Fruit fly (Drosophila melanogaster) whole organism, embryonic: ENCODE results near the gene CG32206.

ENCODE experiments used
- BtbVII ChIP-seq: fragments of 200-800 bp; sonication (Bioruptor generic); optimal IDR thresholded peaks from 3 replicates; lab custom pipeline; 2017; ENCODE audit warnings: missing biosample characterization, mild to moderate bottlenecking, missing genetic modification characterization
- CG11456 ChIP-seq: fragments of 200-800 bp; sonication (Bioruptor generic); IDR thresholded peaks from 3 replicates; pipeline ENCODE4 v1.3.6; 2022; ENCODE audit warnings: missing biosample characterization, missing genetic modification characterization
- CG12071 ChIP-seq: fragments of 200-800 bp; sonication (Bioruptor generic); optimal IDR thresholded peaks from 3 replicates; lab custom pipeline; 2018; ENCODE audit warnings: missing biosample characterization, mild to moderate bottlenecking, missing genetic modification characterization
- CG13123 ChIP-seq: fragments of 200-800 bp; sonication (Bioruptor generic); optimal IDR thresholded peaks from 2 replicates; lab custom pipeline; 2016; ENCODE audit warnings: missing biosample characterization, missing genetic modification characterization
- CG13287 ChIP-seq: fragments of 200-800 bp; sonication (Bioruptor generic); IDR thresholded peaks from 2 replicates; pipeline ENCODE4 v1.3.6; 2022; ENCODE audit warnings: missing biosample characterization, missing genetic modification characterization; ENCODE audit not compliant: partially characterized antibody
- CG15269 ChIP-seq: fragments of 200-800 bp; sonication (Bioruptor generic); optimal IDR thresholded peaks from 2 replicates; lab custom pipeline; 2018; ENCODE audit warnings: missing biosample characterization, mild to moderate bottlenecking, missing genetic modification characterization, moderate library complexity
- CG16815 ChIP-seq: fragments of 200-800 bp; sonication (Bioruptor generic); optimal IDR thresholded peaks from 3 replicates; lab custom pipeline; 2017; ENCODE audit warnings: missing biosample characterization, mild to moderate bottlenecking, missing genetic modification characterization
- CG17802 ChIP-seq: fragments of 200-800 bp; sonication (Bioruptor generic); optimal IDR thresholded peaks from 2 replicates; lab custom pipeline; 2018; ENCODE audit warnings: missing biosample characterization, mild to moderate bottlenecking, missing genetic modification characterization, moderate library complexity
- CG1832 ChIP-seq: fragments of 200-800 bp; sonication (Bioruptor generic); optimal IDR thresholded peaks from 2 replicates; lab custom pipeline; 2017; ENCODE audit warnings: missing biosample characterization, mild to moderate bottlenecking, missing genetic modification characterization, inconsistent platforms
- CG2120 ChIP-seq: fragments of 200-800 bp; sonication (Bioruptor generic); optimal IDR thresholded peaks from 3 replicates; lab custom pipeline; 2016; ENCODE audit warnings: missing biosample characterization, missing genetic modification characterization
- CG2678 ChIP-seq: fragments of 200-800 bp; sonication (Bioruptor generic); optimal IDR thresholded peaks from 3 replicates; lab custom pipeline; 2019; ENCODE audit warnings: missing biosample characterization, mild to moderate bottlenecking, missing genetic modification characterization, moderate library complexity
- CG30403 ChIP-seq: fragments of 200-800 bp; sonication (Bioruptor generic); optimal IDR thresholded peaks from 3 replicates; lab custom pipeline; 2016; ENCODE audit warnings: missing biosample characterization, missing genetic modification characterization
- CG4404 ChIP-seq: fragments of 200-800 bp; sonication (Bioruptor generic); IDR thresholded peaks from 2 replicates; pipeline ENCODE4 v1.3.6; 2022; ENCODE audit warnings: missing biosample characterization, missing genetic modification characterization
- CG4424 ChIP-seq: fragments of 200-800 bp; sonication (Bioruptor generic); optimal IDR thresholded peaks from 3 replicates; lab custom pipeline; 2016; ENCODE audit warnings: missing biosample characterization, missing genetic modification characterization
- CG4820 ChIP-seq: fragments of 200-800 bp; sonication (Bioruptor generic); optimal IDR thresholded peaks from 3 replicates; lab custom pipeline; 2016; ENCODE audit warnings: missing biosample characterization, missing genetic modification characterization
- CG7357 ChIP-seq: fragments of 200-800 bp; sonication (Bioruptor generic); IDR thresholded peaks from 3 replicates; pipeline ENCODE4 v1.3.6; 2022; ENCODE audit warnings: missing biosample characterization, missing genetic modification characterization
- CG8290 ChIP-seq, 3 experiments: fragments of 200-800 bp; sonication (Bioruptor generic); optimal IDR thresholded peaks; 2 replicates each; lab custom pipeline; 2016 to 2019; ENCODE audit warnings: missing biosample characterization in 3 of 3, missing genetic modification characterization in 3 of 3, mild to moderate bottlenecking in 2 of 3, moderate library complexity in 1 of 3
- CG9215 ChIP-seq: fragments of 200-800 bp; sonication (Bioruptor generic); IDR thresholded peaks from 2 replicates; pipeline ENCODE4 v1.3.6; 2022; ENCODE audit warnings: missing biosample characterization, missing genetic modification characterization
- CG9797 ChIP-seq: fragments of 200-800 bp; sonication (Bioruptor generic); optimal IDR thresholded peaks from 3 replicates; lab custom pipeline; 2018; ENCODE audit warnings: missing biosample characterization, mild to moderate bottlenecking, missing genetic modification characterization
- Ets65A ChIP-seq: fragments of 200-800 bp; sonication (Bioruptor generic); peaks from one replicate; lab custom pipeline; 2016; ENCODE audit warnings: missing biosample characterization, missing genetic modification characterization
- Fer1 ChIP-seq: fragments of 200-800 bp; sonication (Bioruptor generic); optimal IDR thresholded peaks from 2 replicates; lab custom pipeline; 2017; ENCODE audit warnings: missing biosample characterization, mild to moderate bottlenecking, missing genetic modification characterization
- Lpt ChIP-seq: fragments of >200 bp; optimal IDR thresholded peaks from 2 replicates; lab custom pipeline; 2018; ENCODE audit warnings: missing biosample characterization, missing genetic modification characterization
- NC2β ChIP-seq: fragments of 200-800 bp; sonication (Bioruptor generic); optimal IDR thresholded peaks from 2 replicates; lab custom pipeline; 2016; ENCODE audit warnings: missing biosample characterization, missing genetic modification characterization
- Oaz ChIP-seq: fragments of 200-800 bp; sonication (Bioruptor generic); IDR thresholded peaks from 2 replicates; pipeline ENCODE4 v1.3.6; 2022; ENCODE audit warnings: missing biosample characterization, missing genetic modification characterization
- Oli ChIP-seq: fragments of 200-800 bp; sonication (Bioruptor generic); optimal IDR thresholded peaks from 2 replicates; lab custom pipeline; 2018; ENCODE audit warnings: missing biosample characterization, mild to moderate bottlenecking, missing genetic modification characterization, moderate library complexity
- chm ChIP-seq: fragments of 200-800 bp; sonication (Bioruptor generic); IDR thresholded peaks from 2 replicates; pipeline ENCODE4 v1.3.6; 2022; ENCODE audit warnings: missing biosample characterization, missing genetic modification characterization
- ci ChIP-seq: fragments of 200-800 bp; sonication (Bioruptor generic); IDR thresholded peaks from 3 replicates; pipeline ENCODE4 v1.3.6; 2022; ENCODE audit warnings: missing biosample characterization, missing genetic modification characterization
- cwo ChIP-seq: fragments of 200-800 bp; sonication (Bioruptor generic); optimal IDR thresholded peaks from 3 replicates; lab custom pipeline; 2017; ENCODE audit warnings: missing biosample characterization, missing genetic modification characterization, mild to moderate bottlenecking, moderate library complexity, missing genetic modification reagents
- dmrt11E ChIP-seq: fragments of 200-800 bp; sonication (Bioruptor generic); optimal IDR thresholded peaks from 3 replicates; lab custom pipeline; 2018; ENCODE audit warnings: missing biosample characterization, mild to moderate bottlenecking, missing genetic modification characterization, moderate library complexity
- dpn ChIP-seq, 2 experiments: fragments of 200-800 bp; sonication (Bioruptor generic); optimal IDR thresholded peaks; 3 replicates each; lab custom pipeline; 2016; ENCODE audit warnings: missing biosample characterization in 2 of 2, missing genetic modification characterization in 2 of 2
- dysf ChIP-seq: fragments of 200-800 bp; sonication (Bioruptor generic); IDR thresholded peaks from 3 replicates; pipeline ENCODE4 v1.3.6; 2022; ENCODE audit warnings: missing biosample characterization, missing genetic modification characterization
- emc ChIP-seq: fragments of 200-800 bp; sonication (Bioruptor generic); optimal IDR thresholded peaks from 2 replicates; lab custom pipeline; 2016; ENCODE audit warnings: missing biosample characterization, missing genetic modification characterization
- exex ChIP-seq: fragments of 200-800 bp; sonication (Bioruptor generic); optimal IDR thresholded peaks from 4 replicates; lab custom pipeline; 2018; ENCODE audit warnings: missing biosample characterization, mild to moderate bottlenecking, missing genetic modification characterization, moderate library complexity
- fd96Cb ChIP-seq: fragments of 200-800 bp; sonication (Bioruptor generic); optimal IDR thresholded peaks from 2 replicates; lab custom pipeline; 2018; ENCODE audit warnings: missing biosample characterization, mild to moderate bottlenecking, missing genetic modification characterization, moderate library complexity
- grau ChIP-seq: fragments of 200-800 bp; optimal IDR thresholded peaks from 3 replicates; lab custom pipeline; 2019; ENCODE audit warnings: missing biosample characterization, mild to moderate bottlenecking, missing genetic modification characterization, moderate library complexity
- gro ChIP-seq: fragments of 200-800 bp; sonication (Bioruptor generic); optimal IDR thresholded peaks from 2 replicates; lab custom pipeline; 2016; ENCODE audit warnings: missing biosample characterization, missing genetic modification characterization
- h ChIP-seq: fragments of >200 bp; optimal IDR thresholded peaks from 2 replicates; lab custom pipeline; 2017
- hb ChIP-seq: fragments of 200-800 bp; sonication (Bioruptor generic); IDR thresholded peaks from 3 replicates; pipeline ENCODE4 v1.3.6; 2022; ENCODE audit warnings: missing biosample characterization, missing genetic modification characterization; ENCODE audit not compliant: partially characterized antibody
- ind ChIP-seq: fragments of 200-800 bp; sonication (Bioruptor generic); optimal IDR thresholded peaks from 3 replicates; lab custom pipeline; 2016; ENCODE audit warnings: missing biosample characterization, missing genetic modification characterization
- jigr1 ChIP-seq: fragments of 200-800 bp; sonication (Bioruptor generic); IDR thresholded peaks from 3 replicates; pipeline ENCODE4 v1.3.6; 2022; ENCODE audit warnings: missing biosample characterization, missing genetic modification characterization
- mam ChIP-seq: fragments of 200-800 bp; sonication (Bioruptor generic); optimal IDR thresholded peaks from 3 replicates; lab custom pipeline; 2016; ENCODE audit warnings: missing biosample characterization, missing genetic modification characterization
- prd ChIP-seq, 3 experiments: fragments of >200 bp in 2 of 3; fragments of 200-800 bp in 1 of 3; sonication (Bioruptor generic) in 1 of 3; optimal IDR thresholded peaks in 2 of 3; IDR thresholded peaks in 1 of 3; 2 replicates in 2 of 3; 3 replicates in 1 of 3; pipeline versions ENCODE4 v1.3.6 to Lab custom; 2017 to 2022; ENCODE audit warnings: missing biosample characterization in 1 of 3, missing genetic modification characterization in 1 of 3
- row ChIP-seq: fragments of 200-800 bp; sonication (Bioruptor generic); IDR thresholded peaks from 3 replicates; pipeline ENCODE4 v1.3.6; 2022; ENCODE audit warnings: missing biosample characterization, missing genetic modification characterization
- sens ChIP-seq: fragments of 200-800 bp; sonication (Bioruptor generic); peaks from one replicate; lab custom pipeline; 2016; ENCODE audit warnings: missing biosample characterization, missing genetic modification characterization
- sqz ChIP-seq: fragments of 200-800 bp; sonication (Bioruptor generic); optimal IDR thresholded peaks from 3 replicates; lab custom pipeline; 2018; ENCODE audit warnings: missing biosample characterization, mild to moderate bottlenecking, missing genetic modification characterization
- tap ChIP-seq: fragments of 200-800 bp; optimal IDR thresholded peaks from 3 replicates; lab custom pipeline; 2019; ENCODE audit warnings: missing biosample characterization, mild to moderate bottlenecking, missing genetic modification characterization, moderate library complexity
- tgo ChIP-seq: fragments of 200-800 bp; sonication (Bioruptor generic); IDR thresholded peaks from 3 replicates; pipeline ENCODE4 v1.3.6; 2022; ENCODE audit warnings: missing biosample characterization, missing genetic modification characterization
- ttk ChIP-seq: fragments of 200-800 bp; sonication (Bioruptor generic); IDR thresholded peaks from 2 replicates; pipeline ENCODE4 v2.1.2; 2022; ENCODE audit warnings: missing biosample characterization, missing genetic modification characterization
- unc-4 ChIP-seq: fragments of 200-800 bp; sonication (Bioruptor generic); IDR thresholded peaks from 2 replicates; pipeline ENCODE4 v1.3.6; 2022; ENCODE audit warnings: missing biosample characterization, missing genetic modification characterization; ENCODE audit not compliant: partially characterized antibody
- unpg ChIP-seq: fragments of 200-800 bp; sonication (Bioruptor generic); optimal IDR thresholded peaks from 3 replicates; lab custom pipeline; 2018; ENCODE audit warnings: missing biosample characterization, mild to moderate bottlenecking, missing genetic modification characterization, moderate library complexity

The CG32206 gene

DNA sequence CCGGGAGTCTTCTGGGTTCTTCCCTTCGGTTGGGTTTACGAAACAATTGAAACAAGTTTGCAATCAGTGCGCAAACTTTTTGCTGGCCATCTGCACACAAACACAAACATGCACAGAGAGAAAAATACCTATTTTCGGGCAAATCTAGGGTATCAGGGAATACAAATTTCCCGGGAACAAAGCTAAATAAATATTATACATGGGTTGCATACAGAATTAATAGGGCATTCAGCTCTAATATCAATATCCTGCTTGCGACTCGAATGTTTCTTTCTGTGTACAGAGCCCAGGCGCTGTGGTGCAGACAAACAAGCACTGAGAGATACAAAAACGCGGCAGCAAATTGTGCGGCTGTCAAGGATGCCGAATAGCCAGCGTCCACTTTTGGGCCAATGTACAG is 31.4 kb upstream of the CG32206 start (continued):
- TF ChIP-seq chm (GFP tag; lab: Robert Waterston, UW): no peak
- TF ChIP-seq CG4404 (GFP tag; lab: Robert Waterston, UW): no peak
- TF ChIP-seq Fer1 (GFP tag; lab: Kevin White, UChicago): no peak
- no peak for TF ChIP-seq exex (tag; lab: Kevin White, UChicago)
- 0 out of 3 replicates have a peak, but pooled peaks have one; percentile 25 for TF ChIP-seq tgo
- TF ChIP-seq cwo: no peak
- TF ChIP-seq CG4424: peak; percentile 16
- TF ChIP-seq CG9215 (GFP tag; lab: Robert Waterston, UW): 0 out of 2 replicates have a peak, but pooled peaks have one; percentile 20
- TF ChIP-seq CG11456: 0 out of 3 replicates have a peak, but pooled peaks have one; percentile 6
- peak; percentile 23 for TF ChIP-seq CG2678
- TF ChIP-seq row (GFP tag; lab: Robert Waterston, UW): peak; percentile 44; the same call in 2 of the 3 replicates
- no peak for TF ChIP-seq CG8290 (GFP tag; optimal IDR thresholded peaks at IDR 0.05; lab: Kevin White, UChicago)
- TF ChIP-seq CG8290 (tag; optimal IDR thresholded peaks at IDR 0.05; lab: Kevin White, UChicago): peak in 1 of 2 experiments; percentile 57
- TF ChIP-seq CG30403: peak; percentile 25
- TF ChIP-seq Oaz: no peak
- peak; percentile 20 for TF ChIP-seq unpg (GFP tag; lab: Kevin White, UChicago)
- peak; percentile 1 for TF ChIP-seq mam (GFP tag; lab: Kevin White, UChicago)
- TF ChIP-seq CG2120 (GFP tag; lab: Kevin White, UChicago): peak; percentile 45
- TF ChIP-seq grau (tag; lab: Kevin White, UChicago): peak; percentile 10
- no peak for TF ChIP-seq CG13123 (GFP tag; lab: Kevin White, UChicago)
- TF ChIP-seq ttk: 0 out of 2 replicates have a peak, but pooled peaks have one; percentile 19
- TF ChIP-seq fd96Cb (tag; lab: Kevin White, UChicago): peak; percentile 18
- TF ChIP-seq CG13287 (GFP tag; lab: Robert Waterston, UW): no peak
- no peak for TF ChIP-seq emc (GFP tag; lab: Kevin White, UChicago)
- TF ChIP-seq jigr1 (GFP tag; lab: Robert Waterston, UW): 0 out of 3 replicates have a peak, but pooled peaks have one; percentile 19
- no peak for TF ChIP-seq sqz (GFP tag; lab: Kevin White, UChicago)
- 0 out of 3 replicates have a peak, but pooled peaks have one; percentile 34 for TF ChIP-seq ci (GFP tag; lab: Robert Waterston, UW)
- TF ChIP-seq CG15269 (tag; lab: Kevin White, UChicago): peak; percentile 1
- TF ChIP-seq NC2β (GFP tag; lab: Kevin White, UChicago): no peak
- no peak for TF ChIP-seq CG16815
- no peak for TF ChIP-seq tap (tag; lab: Kevin White, UChicago)
- no peak for TF ChIP-seq CG9797 (GFP tag; lab: Kevin White, UChicago)
- TF ChIP-seq Lpt (GFP tag; lab: Kevin White, UChicago): no peak
- peak; percentile 6 for TF ChIP-seq dmrt11E (tag; lab: Kevin White, UChicago)
- TF ChIP-seq dpn (GFP tag; optimal IDR thresholded peaks at IDR 0.05; lab: Kevin White, UChicago): peak; percentile 4 to 33
- TF ChIP-seq Ets65A (GFP tag; lab: Kevin White, UChicago): peak; percentile 95
- TF ChIP-seq Oli (tag; lab: Kevin White, UChicago): peak; percentile 29
- no peak for TF ChIP-seq CG17802 (tag; lab: Kevin White, UChicago)
- peak; percentile 24 for TF ChIP-seq ind (GFP tag; lab: Kevin White, UChicago)
- no peak for TF ChIP-seq gro (GFP tag; lab: Kevin White, UChicago)
- TF ChIP-seq hb (GFP tag; lab: Robert Waterston, UW): no peak
- no peak for TF ChIP-seq CG1832
- no peak for TF ChIP-seq CG12071 (GFP tag; lab: Kevin White, UChicago)
- no peak for TF ChIP-seq BtbVII
- TF ChIP-seq dysf (GFP tag; lab: Robert Waterston, UW): peak; percentile 33; the same call in 1 of the 3 replicates
- TF ChIP-seq sens (GFP tag; lab: Kevin White, UChicago): peak; percentile 63
- TF ChIP-seq prd (optimal IDR thresholded peaks at IDR 0.05; lab: Kevin White, UChicago): no peak
- TF ChIP-seq prd (GFP tag; IDR thresholded peaks at IDR 0.05; lab: Robert Waterston, UW): peak; percentile 70; the same call in 2 of the 3 replicates
- TF ChIP-seq CG7357 (GFP tag; lab: Robert Waterston, UW): peak; percentile 35; the same call in 1 of the 3 replicates
- no peak for TF ChIP-seq unc-4 (GFP tag; lab: Robert Waterston, UW)
- TF ChIP-seq CG4820: no peak
- TF ChIP-seq h (lab: Kevin White, UChicago): no peak
